Fruit fly (Drosophila melanogaster): ENCODE data around the gene CG7049.
A peak's percentile ranks its signal among the peaks of the same experiment; 100 is the strongest.

The CG7049 gene

DNA sequence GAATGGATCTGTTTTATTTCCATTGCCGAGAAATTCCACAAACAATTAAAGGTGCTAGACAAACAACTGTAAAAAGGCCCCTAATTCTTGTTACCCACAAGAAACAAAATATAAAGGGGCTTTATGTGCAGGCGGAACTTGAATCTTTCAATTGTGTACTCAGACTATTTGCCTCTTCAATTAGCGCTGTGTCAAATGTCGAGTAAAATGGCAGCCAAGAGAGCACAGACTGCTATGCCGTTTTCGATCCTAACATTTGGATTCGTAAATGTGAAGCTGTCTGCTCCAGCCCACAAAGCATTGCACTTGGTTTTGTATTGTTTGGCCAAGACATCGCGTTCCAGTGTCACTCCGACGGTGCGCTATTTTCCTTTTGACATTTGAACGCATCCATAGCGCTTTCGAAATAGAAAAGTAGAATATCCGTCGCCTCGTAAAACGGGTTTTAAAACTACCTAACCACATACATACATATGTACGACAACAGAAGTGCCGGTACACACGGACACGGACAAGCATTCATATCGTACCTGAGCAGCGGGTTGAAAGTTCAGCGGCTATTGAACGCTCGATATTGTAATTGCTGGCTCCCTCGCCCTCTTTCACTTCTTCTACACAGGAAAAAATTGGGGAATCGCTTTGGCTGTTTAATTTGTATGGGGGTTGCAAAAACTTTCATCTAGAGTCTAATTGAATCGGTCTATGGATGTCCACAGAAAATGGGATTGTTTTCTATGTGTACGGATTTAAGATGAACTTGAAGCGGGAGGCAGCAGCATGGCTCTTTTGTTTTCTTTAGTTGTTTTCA, 9.8 kb downstream of the CG7049 start (continued):
- TF ChIP-seq CG9932 (GFP tag; IDR thresholded peaks at IDR 0.05) (no peak), run (tag; optimal IDR thresholded peaks at IDR 0.05) (no peak), Hr78 (GFP tag; optimal IDR thresholded peaks at IDR 0.05) (peak in 1 of 2 experiments; percentile 99), CG7271 (tag; optimal IDR thresholded peaks at IDR 0.05) (no peak), Dad (GFP tag; optimal IDR thresholded peaks at IDR 0.05) (no peak), hkb (optimal IDR thresholded peaks at IDR 0.05) (no peak), hkb (GFP tag; IDR thresholded peaks at IDR 0.05) (0 out of 2 replicates have a peak, but pooled peaks have one; percentile 44), tna (GFP tag; IDR thresholded peaks at IDR 0.05; ENCODE audit: partially characterized antibody) (no peak), Lim3 (GFP tag; IDR thresholded peaks at IDR 0.05) (no peak), CG8944 (GFP tag; optimal IDR thresholded peaks at IDR 0.05) (no peak), Dll (GFP tag; IDR thresholded peaks at IDR 0.05; ENCODE audit: partially characterized antibody) (no peak), usp (GFP tag; optimal IDR thresholded peaks at IDR 0.05) (no peak), B-H1 (GFP tag; IDR thresholded peaks at IDR 0.05) (no peak), CG8281 (tag; optimal IDR thresholded peaks at IDR 0.05) (no peak), CG3281 (GFP tag; optimal IDR thresholded peaks at IDR 0.05) (peak; percentile 23), CG34376 (GFP tag; optimal IDR thresholded peaks at IDR 0.05) (no peak), nerfin-2 (GFP tag; IDR thresholded peaks at IDR 0.05; ENCODE audit: partially characterized antibody) (no peak), D (optimal IDR thresholded peaks at IDR 0.05) (no peak), D (GFP tag; optimal IDR thresholded peaks at IDR 0.05) (peak; percentile 27), Oli (tag; optimal IDR thresholded peaks at IDR 0.05) (peak; percentile 5), TFAM (GFP tag; optimal IDR thresholded peaks at IDR 0.05) (no peak), CG10462 (GFP tag; optimal IDR thresholded peaks at IDR 0.05) (no peak), NfI (GFP tag; optimal IDR thresholded peaks at IDR 0.05) (peak; percentile 25), trh (GFP tag; optimal IDR thresholded peaks at IDR 0.05) (no peak), psq (GFP tag; optimal IDR thresholded peaks at IDR 0.05) (no peak), mam (GFP tag; optimal IDR thresholded peaks at IDR 0.05) (no peak), cas (GFP tag; IDR thresholded peaks at IDR 0.05) (no peak), CG2199 (GFP tag; IDR thresholded peaks at IDR 0.05) (peak; percentile 78; the same call in 2 of the 3 replicates), CG6765 (GFP tag; optimal IDR thresholded peaks at IDR 0.05) (no peak), CG14441 (GFP tag; IDR thresholded peaks at IDR 0.05) (no peak), scrt (GFP tag; optimal IDR thresholded peaks at IDR 0.05) (no peak), fd96Cb (tag; optimal IDR thresholded peaks at IDR 0.05) (no peak), Hmx (GFP tag; optimal IDR thresholded peaks at IDR 0.05) (no peak), bowl (GFP tag; IDR thresholded peaks at IDR 0.05) (no peak), CG3065 (GFP tag; optimal IDR thresholded peaks at IDR 0.05) (no peak), org-1 (GFP tag; optimal IDR thresholded peaks at IDR 0.05) (no peak), pnt (GFP tag; optimal IDR thresholded peaks at IDR 0.05) (no peak), ap (GFP tag; IDR thresholded peaks at IDR 0.05) (no peak), CG11456 (GFP tag; IDR thresholded peaks at IDR 0.05) (no peak), CG12219 (GFP tag; optimal IDR thresholded peaks at IDR 0.05) (no peak), ewg (GFP tag; optimal IDR thresholded peaks at IDR 0.05) (no peak), p53 (GFP tag; optimal IDR thresholded peaks at IDR 0.05) (no peak), bcd (GFP tag; optimal IDR thresholded peaks at IDR 0.05) (peak; percentile 6), pita (GFP tag; optimal IDR thresholded peaks at IDR 0.05) (no peak), grn (GFP tag; optimal IDR thresholded peaks at IDR 0.05) (no peak), CG34224 (GFP tag; IDR thresholded peaks at IDR 0.05; ENCODE audit: partially characterized antibody) (no peak), Eip74EF (GFP tag; optimal IDR thresholded peaks at IDR 0.05) (no peak), lbe (GFP tag; optimal IDR thresholded peaks at IDR 0.05) (no peak), NK7.1 (GFP tag; optimal IDR thresholded peaks at IDR 0.05) (no peak), CG10959 (GFP tag; IDR thresholded peaks at IDR 0.05) (no peak)
